Worm (Caenorhabditis elegans): ENCODE measurements around the gene E02C12.19.

E02C12.19 gene

DNA sequence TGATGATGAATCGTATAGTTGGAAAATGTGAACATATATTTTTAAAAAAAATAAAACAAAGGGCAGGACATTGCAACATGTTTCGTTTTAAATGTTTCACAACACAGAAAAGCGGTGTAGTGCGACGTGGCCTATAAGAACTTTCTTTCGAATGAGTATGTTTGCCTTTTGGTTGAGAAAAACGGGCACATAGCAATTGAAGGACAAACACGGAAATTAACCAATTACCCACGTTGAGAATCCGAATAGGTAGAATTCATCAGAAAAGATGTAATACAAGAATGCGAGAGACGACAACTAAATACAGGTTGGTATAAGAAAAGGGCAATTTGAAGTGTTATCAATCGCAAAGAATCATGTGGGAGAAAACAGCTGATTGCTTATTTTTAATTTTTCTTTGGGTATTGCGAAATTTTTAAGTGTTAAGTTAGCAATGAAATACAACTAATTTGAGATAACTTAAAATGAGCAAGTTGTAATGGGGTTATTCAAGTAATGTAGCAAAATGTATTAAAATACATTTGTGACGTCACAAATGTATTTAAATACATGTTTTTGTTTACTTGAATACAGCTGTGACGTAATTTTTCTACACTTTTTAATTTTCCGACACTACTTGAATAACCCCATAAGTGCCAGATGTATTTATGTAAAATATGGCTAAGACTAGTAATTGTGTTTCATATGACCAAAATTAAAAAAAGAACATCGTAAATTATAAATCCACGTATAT is 42.8 kb downstream of the E02C12.19 start, which contains the start of gene acl-14 (continued):
- TF ChIP-seq ceh-20 (GFP tag; IDR thresholded peaks at IDR 0.05) (no peak), ama-1 (optimal IDR thresholded peaks at IDR 0.05) (no peak), hlh-30 (tag; optimal IDR thresholded peaks at IDR 0.05; ENCODE audit: insufficient read depth) (peak; percentile 30), unc-62 (GFP tag; optimal IDR thresholded peaks at IDR 0.05 in 1 of 2) (peak in 1 of 2 experiments; percentile 36), unc-62 (tag; optimal IDR thresholded peaks at IDR 0.05) (no peak), ztf-11 (tag; optimal IDR thresholded peaks at IDR 0.05) (no peak), saeg-2 (GFP tag; IDR thresholded peaks at IDR 0.05) (no peak), F10B5.3 (tag; optimal IDR thresholded peaks at IDR 0.05) (no peak), lin-15B (tag; optimal IDR thresholded peaks at IDR 0.05) (no peak), F49E8.2 (tag; optimal IDR thresholded peaks at IDR 0.05; ENCODE audit: borderline replicate concordance) (no peak), mep-1 (tag; optimal IDR thresholded peaks at IDR 0.05) (peak; percentile 13)

DNA sequence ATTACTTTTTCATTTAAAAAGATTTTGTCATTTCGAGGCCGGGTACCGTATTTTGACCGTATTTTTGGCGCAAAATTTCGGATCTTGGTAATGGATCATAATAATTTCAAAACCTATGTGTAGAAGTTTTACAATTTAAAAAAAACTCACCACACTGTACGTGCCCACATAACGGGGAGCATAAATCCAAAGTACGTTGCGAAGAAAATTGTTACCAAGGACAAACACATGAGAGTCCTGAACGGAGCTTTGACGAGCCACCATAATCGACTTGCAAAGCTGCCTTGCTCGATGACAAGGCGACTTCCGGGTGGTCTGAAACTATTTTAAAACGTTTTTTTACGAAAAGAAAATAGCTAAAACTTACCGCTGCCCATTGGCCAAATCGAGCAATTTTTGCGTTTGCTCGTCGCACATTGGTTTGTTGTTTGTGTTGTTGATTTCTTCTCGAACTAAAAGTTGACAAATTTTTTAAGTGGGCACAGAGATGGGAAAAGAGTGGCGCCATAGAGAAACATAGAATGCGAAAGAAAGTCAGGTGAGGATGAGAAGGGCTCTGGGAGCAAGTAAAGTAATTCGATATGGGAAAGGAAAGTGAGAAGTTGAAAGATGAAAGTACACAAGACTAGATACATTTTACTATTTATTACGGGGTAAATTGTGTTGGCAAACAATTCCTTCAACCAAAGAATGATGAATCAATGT is 43.6 kb downstream of the E02C12.19 start:
- TF ChIP-seq unc-62 (GFP tag; optimal IDR thresholded peaks at IDR 0.05 in 1 of 2): peak in 1 of 2 experiments; percentile 37
- TF ChIP-seq unc-62 (tag; optimal IDR thresholded peaks at IDR 0.05): no peak
- TF ChIP-seq set-16 (GFP tag; IDR thresholded peaks at IDR 0.05): no peak
- TF ChIP-seq dmd-6 (GFP tag; IDR thresholded peaks at IDR 0.05): peak; percentile 29
- TF ChIP-seq pha-4 (GFP tag; IDR thresholded peaks at IDR 0.05): no peak
- TF ChIP-seq pha-4 (tag; optimal IDR thresholded peaks at IDR 0.05): peak; percentile 77
- TF ChIP-seq daf-16 (GFP tag; optimal IDR thresholded peaks at IDR 0.05): no peak
- TF ChIP-seq daf-16 (tag; optimal IDR thresholded peaks at IDR 0.05): peak; percentile 40
- TF ChIP-seq aha-1 (tag): peak; percentile 95
- peak; percentile 3 for TF ChIP-seq nhr-28 (tag; optimal IDR thresholded peaks at IDR 0.05)
- no peak for TF ChIP-seq lin-38 (GFP tag; IDR thresholded peaks at IDR 0.05)
- peak; percentile 20 for TF ChIP-seq nhr-11 (tag; optimal IDR thresholded peaks at IDR 0.05)

DNA sequence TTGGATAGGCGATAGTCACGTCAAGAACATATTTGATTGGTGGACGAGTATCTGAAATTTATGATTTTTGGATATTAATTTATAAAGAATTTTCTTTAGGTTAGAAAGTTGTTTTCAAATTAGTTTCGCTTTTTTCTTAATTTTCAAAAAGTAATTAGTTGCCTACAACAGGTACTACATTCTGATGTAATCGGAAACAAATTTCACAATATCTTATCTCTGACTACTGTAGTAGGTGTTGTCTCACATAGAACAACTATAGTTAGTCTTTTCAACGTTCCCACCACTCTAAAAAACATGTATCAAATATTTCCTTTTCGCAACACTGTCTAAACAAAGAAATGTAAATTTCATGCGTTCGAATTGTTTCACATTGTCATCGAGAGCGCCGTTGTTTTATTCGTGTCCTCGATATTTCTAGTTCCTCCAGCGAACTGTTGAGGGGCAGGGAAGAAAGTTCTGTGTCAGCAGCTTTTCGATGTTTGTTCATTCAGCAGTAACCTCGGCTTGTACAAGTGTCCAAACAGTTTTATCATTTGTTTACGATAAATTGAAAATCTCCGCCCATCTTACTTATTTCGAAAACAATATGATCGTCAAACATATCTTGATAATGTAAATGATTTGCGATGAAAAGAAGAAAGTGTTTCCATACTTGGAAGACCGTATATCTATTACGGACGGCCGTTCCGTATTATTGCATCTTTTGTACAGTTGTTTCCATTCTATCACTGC is 46.9 kb downstream of the E02C12.19 start:
- TF ChIP-seq mes-2 (tag; optimal IDR thresholded peaks at IDR 0.05; ENCODE audit: poor library complexity, severe bottlenecking) (peak; percentile 0), egl-43 (GFP tag; IDR thresholded peaks at IDR 0.05) (no peak), ceh-82 (tag; optimal IDR thresholded peaks at IDR 0.05) (no peak), hlh-30 (tag; optimal IDR thresholded peaks at IDR 0.05; ENCODE audit: insufficient read depth) (peak; percentile 8), nhr-28 (tag; optimal IDR thresholded peaks at IDR 0.05) (peak; percentile 97), daf-16 (GFP tag; optimal IDR thresholded peaks at IDR 0.05) (no peak), daf-16 (tag; optimal IDR thresholded peaks at IDR 0.05) (peak; percentile 74), dpl-1 (GFP tag; optimal IDR thresholded peaks at IDR 0.05) (no peak), aha-1 (tag) (peak; percentile 46)

DNA sequence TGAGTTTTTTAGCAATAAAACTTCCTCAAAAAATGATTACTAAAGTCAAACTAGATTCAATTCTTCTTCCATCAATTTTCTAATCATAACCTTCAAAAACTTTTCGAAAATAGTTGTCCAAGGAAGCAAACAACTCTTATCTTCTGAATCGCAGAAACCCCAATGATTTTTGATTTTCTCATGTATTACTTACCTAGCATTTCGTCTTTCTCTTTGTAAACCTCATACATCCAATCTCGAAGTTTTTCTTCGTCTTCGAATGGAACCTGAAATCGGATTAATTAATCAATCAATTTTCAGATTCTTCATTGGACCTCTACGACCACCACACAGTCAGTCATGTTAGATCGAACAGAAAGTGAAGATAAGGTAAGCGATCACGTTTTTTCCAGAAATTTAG is 47.6 kb downstream of the E02C12.19 start, which contains the start of gene K07B1.4:
Gene K07B1.4, plus strand, starts transcription at position 301 of the 400 bp plus-strand sequence.
- TF ChIP-seq daf-16 (GFP tag; optimal IDR thresholded peaks at IDR 0.05) (no peak), daf-16 (tag; optimal IDR thresholded peaks at IDR 0.05) (peak; percentile 24), F10B5.3 (tag; optimal IDR thresholded peaks at IDR 0.05) (no peak), snpc-4 (tag; optimal IDR thresholded peaks at IDR 0.05) (no peak)

DNA sequence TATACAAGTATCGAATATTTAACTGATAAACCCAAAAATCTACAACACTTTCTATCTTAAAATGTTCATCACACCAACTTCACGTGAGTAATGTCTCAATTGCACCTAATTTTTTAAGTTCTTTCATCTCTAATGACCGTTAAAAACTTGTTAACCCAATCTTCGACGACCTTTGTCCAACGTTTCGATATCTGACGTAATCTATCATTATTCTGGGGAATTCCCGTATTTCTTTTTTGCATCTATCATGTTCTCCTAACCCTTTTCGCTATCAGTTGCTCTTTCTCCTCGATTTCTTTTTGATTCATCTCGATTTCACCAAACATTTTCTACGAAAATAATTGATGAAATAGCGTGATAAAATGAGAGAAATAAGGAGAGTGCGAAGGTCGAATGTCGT is 48.6 kb downstream of the E02C12.19 start:
- TF ChIP-seq Y5F2A.4 (GFP tag; optimal IDR thresholded peaks at IDR 0.05) (no peak), nhr-28 (tag; optimal IDR thresholded peaks at IDR 0.05) (peak; percentile 37), mxl-2 (GFP tag; conservative IDR thresholded peaks at IDR 0.05) (peak; percentile 68; the same call in 1 of the 2 replicates), nhr-48 (tag; optimal IDR thresholded peaks at IDR 0.05) (peak; percentile 88), aha-1 (tag) (peak; percentile 93), dve-1 (tag; optimal IDR thresholded peaks at IDR 0.05; ENCODE audit: insufficient read depth) (peak; percentile 13), vab-7 (GFP tag; IDR thresholded peaks at IDR 0.05) (no peak), nhr-11 (tag; optimal IDR thresholded peaks at IDR 0.05) (peak; percentile 1), daf-16 (GFP tag; optimal IDR thresholded peaks at IDR 0.05) (no peak), daf-16 (tag; optimal IDR thresholded peaks at IDR 0.05) (peak; percentile 37), mep-1 (tag; optimal IDR thresholded peaks at IDR 0.05) (peak; percentile 6), dmd-6 (GFP tag; IDR thresholded peaks at IDR 0.05) (peak; percentile 54), skn-1 (tag; optimal IDR thresholded peaks at IDR 0.05) (no peak), unc-62 (GFP tag; optimal IDR thresholded peaks at IDR 0.05 in 1 of 2) (peak in 1 of 2 experiments; percentile 90), unc-62 (tag; optimal IDR thresholded peaks at IDR 0.05) (no peak), mdl-1 (tag; optimal IDR thresholded peaks at IDR 0.05) (peak in 1 of 2 experiments; percentile 28), ceh-20 (GFP tag; IDR thresholded peaks at IDR 0.05) (peak; percentile 39; the same call in 1 of the 2 replicates), hlh-30 (tag; optimal IDR thresholded peaks at IDR 0.05; ENCODE audit: insufficient read depth) (peak; percentile 25), spr-3 (GFP tag; optimal IDR thresholded peaks at IDR 0.05) (no peak), hlh-11 (tag; optimal IDR thresholded peaks at IDR 0.05) (peak; percentile 69)

Data from whole organism, L4 larva.